Fruit fly (Drosophila melanogaster) whole organism, adult: Measurements from ENCODE around the gene CG5665.
A peak's percentile ranks its signal among the peaks of the same experiment; 100 is the strongest.

Experiments
- CG11617 ChIP-seq: fragments of 200-800 bp; sonication (Bioruptor generic); optimal IDR thresholded peaks from 2 replicates; lab custom pipeline; 2017; ENCODE audit warnings: mild to moderate bottlenecking, missing biosample characterization, missing genetic modification reagents, missing genetic modification characterization
- CG12768 ChIP-seq: fragments of 200-800 bp; sonication (Bioruptor generic); optimal IDR thresholded peaks from 2 replicates; lab custom pipeline; 2017; ENCODE audit warnings: missing biosample characterization, missing genetic modification characterization, mild to moderate bottlenecking, moderate library complexity, missing genetic modification reagents
- CG14711 ChIP-seq: fragments of 200-800 bp; sonication (Bioruptor generic); optimal IDR thresholded peaks from 2 replicates; lab custom pipeline; 2018; ENCODE audit warnings: missing biosample characterization, mild to moderate bottlenecking, missing genetic modification characterization, moderate library complexity
- CG1620 ChIP-seq: fragments of 200-800 bp; sonication (Bioruptor generic); optimal IDR thresholded peaks from 2 replicates; lab custom pipeline; 2016; ENCODE audit warnings: missing biosample characterization, missing genetic modification characterization
- CG33017 ChIP-seq: fragments of 200-800 bp; sonication (Bioruptor generic); optimal IDR thresholded peaks from 2 replicates; lab custom pipeline; 2018; ENCODE audit warnings: missing biosample characterization, mild to moderate bottlenecking, missing genetic modification characterization, moderate library complexity
- CG5204 ChIP-seq: fragments of 200-800 bp; sonication (Bioruptor generic); optimal IDR thresholded peaks from 2 replicates; lab custom pipeline; 2016; ENCODE audit warnings: missing biosample characterization, missing genetic modification characterization
- CG7045 ChIP-seq: fragments of 200-800 bp; sonication (Bioruptor generic); optimal IDR thresholded peaks from 2 replicates; lab custom pipeline; 2017; ENCODE audit warnings: missing biosample characterization, mild to moderate bottlenecking, missing genetic modification characterization
- CG7101 ChIP-seq: fragments of 200-800 bp; sonication (Bioruptor generic); optimal IDR thresholded peaks from 2 replicates; lab custom pipeline; 2018; ENCODE audit warnings: missing biosample characterization, mild to moderate bottlenecking, missing genetic modification characterization, moderate library complexity
- Clk ChIP-seq: fragments of 200-800 bp; sonication (Bioruptor generic); optimal IDR thresholded peaks from 2 replicates; lab custom pipeline; 2017; ENCODE audit warnings: missing biosample characterization, missing genetic modification characterization
- Crg-1 ChIP-seq: fragments of 200-800 bp; sonication (Bioruptor generic); optimal IDR thresholded peaks from 2 replicates; lab custom pipeline; 2016; ENCODE audit warnings: missing biosample characterization, missing genetic modification characterization
- Hr96 ChIP-seq: fragments of 200-800 bp; sonication (Bioruptor generic); optimal IDR thresholded peaks from 2 replicates; lab custom pipeline; 2016; ENCODE audit warnings: missing biosample characterization, missing genetic modification characterization
- Mnt ChIP-seq: fragments of 200-800 bp; sonication (Bioruptor generic); optimal IDR thresholded peaks from 2 replicates; lab custom pipeline; 2016; ENCODE audit warnings: missing biosample characterization, mild to moderate bottlenecking, missing genetic modification characterization
- bab1 ChIP-seq: fragments of 200-800 bp; sonication (Bioruptor generic); optimal IDR thresholded peaks from 3 replicates; lab custom pipeline; 2019; ENCODE audit warnings: missing biosample characterization, mild to moderate bottlenecking, missing genetic modification characterization, moderate library complexity
- cic ChIP-seq: fragments of 200-800 bp; sonication (Bioruptor generic); optimal IDR thresholded peaks from 2 replicates; lab custom pipeline; 2017; ENCODE audit warnings: missing biosample characterization, mild to moderate bottlenecking, missing genetic modification characterization, moderate library complexity
- cnc ChIP-seq, 2 experiments: fragments of >200 bp; optimal IDR thresholded peaks; 2 replicates each; lab custom pipeline; 2017
- kay ChIP-seq: fragments of 200-800 bp; sonication (Bioruptor generic); peaks from one replicate; lab custom pipeline; 2016; ENCODE audit warnings: missing biosample characterization, missing genetic modification characterization, borderline replicate concordance
- ovo ChIP-seq: fragments of 200-800 bp; sonication (Bioruptor generic); optimal IDR thresholded peaks from 2 replicates; lab custom pipeline; 2016; ENCODE audit warnings: missing biosample characterization, missing genetic modification characterization
- pad ChIP-seq: fragments of 200-800 bp; sonication (Bioruptor generic); optimal IDR thresholded peaks from 3 replicates; lab custom pipeline; 2017; ENCODE audit warnings: missing biosample characterization, missing genetic modification characterization, mild to moderate bottlenecking, moderate library complexity, missing genetic modification reagents
- tj ChIP-seq: fragments of 200-800 bp; sonication (Bioruptor generic); optimal IDR thresholded peaks from 3 replicates; lab custom pipeline; 2017; ENCODE audit warnings: missing biosample characterization, mild to moderate bottlenecking, missing genetic modification characterization, moderate library complexity
- toe ChIP-seq: fragments of 200-800 bp; sonication (Bioruptor generic); optimal IDR thresholded peaks from 2 replicates; lab custom pipeline; 2016; ENCODE audit warnings: missing biosample characterization, missing genetic modification characterization

Gene CG5665

dm6 chr3L:20385006-20385405 lies 26.7 kb downstream of the CG5665 start:
- TF ChIP-seq kay (GFP tag; lab: Kevin White, UChicago) (peak; percentile 93), tj (GFP tag; lab: Kevin White, UChicago) (no peak)

DNA sequence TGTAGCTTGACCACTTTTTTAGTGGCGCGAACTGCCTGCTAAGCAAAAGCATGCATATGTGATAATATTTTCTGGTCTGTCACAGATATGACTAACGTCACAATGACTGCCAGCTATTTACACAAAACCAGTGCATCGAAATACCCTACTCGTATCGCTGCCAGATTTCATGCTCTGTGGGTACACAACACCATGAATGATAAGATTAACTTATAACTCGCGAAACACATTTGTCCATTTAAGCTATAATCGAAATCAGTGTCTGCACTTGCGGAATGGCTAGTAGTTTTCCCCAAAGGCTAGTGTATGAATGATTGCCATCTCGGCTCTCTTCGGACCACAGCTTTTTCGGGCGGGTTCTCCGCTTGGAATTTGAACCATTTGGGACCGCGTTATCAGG lies 27.1 kb downstream of the CG5665 start:
- TF ChIP-seq CG7045 (GFP tag; lab: Kevin White, UChicago) = peak; percentile 15
- TF ChIP-seq tj (GFP tag; lab: Kevin White, UChicago) = peak; percentile 70
- TF ChIP-seq CG12768 (GFP tag; lab: Kevin White, UChicago) = no peak
- peak; percentile 51 for TF ChIP-seq cic (GFP tag; lab: Kevin White, UChicago)
- TF ChIP-seq toe (GFP tag; lab: Kevin White, UChicago) = no peak
- TF ChIP-seq CG7101 (tag; lab: Kevin White, UChicago) = no peak
- TF ChIP-seq pad (GFP tag; lab: Kevin White, UChicago) = no peak
- TF ChIP-seq ovo (GFP tag; lab: Kevin White, UChicago) = no peak
- TF ChIP-seq bab1 (GFP tag; lab: Kevin White, UChicago) = no peak
- TF ChIP-seq cnc (optimal IDR thresholded peaks at IDR 0.05; lab: Kevin White, UChicago) = peak in 1 of 2 experiments; percentile 39
- TF ChIP-seq kay (GFP tag; lab: Kevin White, UChicago) = peak; percentile 85
- TF ChIP-seq CG5204 (GFP tag; lab: Kevin White, UChicago) = no peak
- no peak for TF ChIP-seq CG11617 (GFP tag; lab: Kevin White, UChicago)
- no peak for TF ChIP-seq CG14711 (tag; lab: Kevin White, UChicago)
- no peak for TF ChIP-seq Hr96 (GFP tag; lab: Kevin White, UChicago)
- TF ChIP-seq Mnt (GFP tag; lab: Kevin White, UChicago) = peak; percentile 1

DNA sequence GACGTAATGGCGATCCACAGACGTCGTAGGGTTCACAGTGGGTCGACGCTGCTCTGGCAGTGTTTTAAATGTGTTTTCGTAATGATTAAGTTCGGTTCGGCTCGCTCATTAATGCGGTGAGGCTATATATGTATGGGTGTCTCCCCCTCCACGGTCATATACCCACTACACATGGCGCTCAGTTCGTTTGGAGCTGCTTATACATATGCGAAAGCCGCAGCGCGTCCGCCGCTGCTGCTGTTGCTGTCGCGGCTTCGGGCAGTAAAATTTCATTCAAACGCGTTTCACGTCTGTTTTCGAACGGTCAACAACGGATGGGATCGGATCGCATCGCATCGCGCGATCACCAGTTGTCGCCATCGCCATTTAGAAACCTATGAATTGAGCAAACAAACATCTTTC lies 27.7 kb downstream of the CG5665 start:
- TF ChIP-seq Clk (GFP tag; lab: Kevin White, UChicago) = peak; percentile 3
- TF ChIP-seq Hr96 (GFP tag; lab: Kevin White, UChicago) = peak; percentile 46
- no peak for TF ChIP-seq CG33017 (tag; lab: Kevin White, UChicago)
- no peak for TF ChIP-seq Crg-1 (GFP tag; lab: Kevin White, UChicago)
- peak; percentile 57 for TF ChIP-seq CG12768 (GFP tag; lab: Kevin White, UChicago)
- peak; percentile 91 for TF ChIP-seq cic (GFP tag; lab: Kevin White, UChicago)
- peak; percentile 30 for TF ChIP-seq ovo (GFP tag; lab: Kevin White, UChicago)
- no peak for TF ChIP-seq CG5204 (GFP tag; lab: Kevin White, UChicago)
- no peak for TF ChIP-seq CG1620
- no peak for TF ChIP-seq bab1 (GFP tag; lab: Kevin White, UChicago)
- no peak for TF ChIP-seq toe (GFP tag; lab: Kevin White, UChicago)
- TF ChIP-seq Mnt (GFP tag; lab: Kevin White, UChicago) = peak; percentile 76
- TF ChIP-seq CG7101 (tag; lab: Kevin White, UChicago) = no peak
- no peak for TF ChIP-seq kay (GFP tag; lab: Kevin White, UChicago)
- peak; percentile 11 for TF ChIP-seq tj (GFP tag; lab: Kevin White, UChicago)
- TF ChIP-seq pad (GFP tag; lab: Kevin White, UChicago) = peak; percentile 93
- TF ChIP-seq CG7045 (GFP tag; lab: Kevin White, UChicago) = peak; percentile 19
- no peak for TF ChIP-seq cnc (optimal IDR thresholded peaks at IDR 0.05; lab: Kevin White, UChicago)
- TF ChIP-seq CG14711 (tag; lab: Kevin White, UChicago) = no peak
- TF ChIP-seq CG11617 (GFP tag; lab: Kevin White, UChicago) = no peak

- TF ChIP-seq CG33017 (tag; lab: Kevin White, UChicago) = peak; percentile 10
- no peak for TF ChIP-seq Clk (GFP tag; lab: Kevin White, UChicago)
- TF ChIP-seq pad (GFP tag; lab: Kevin White, UChicago) = no peak
- peak; percentile 91 for TF ChIP-seq cic (GFP tag; lab: Kevin White, UChicago)
- peak; percentile 82 for TF ChIP-seq Mnt (GFP tag; lab: Kevin White, UChicago)
- no peak for TF ChIP-seq ovo (GFP tag; lab: Kevin White, UChicago)
- peak; percentile 52 for TF ChIP-seq kay (GFP tag; lab: Kevin White, UChicago)
- TF ChIP-seq CG5204 (GFP tag; lab: Kevin White, UChicago) = no peak
- no peak for TF ChIP-seq CG7045 (GFP tag; lab: Kevin White, UChicago)
These were observed 28.9 kb downstream of the CG5665 start for dm6 chr3L:20387038-20387842.

DNA sequence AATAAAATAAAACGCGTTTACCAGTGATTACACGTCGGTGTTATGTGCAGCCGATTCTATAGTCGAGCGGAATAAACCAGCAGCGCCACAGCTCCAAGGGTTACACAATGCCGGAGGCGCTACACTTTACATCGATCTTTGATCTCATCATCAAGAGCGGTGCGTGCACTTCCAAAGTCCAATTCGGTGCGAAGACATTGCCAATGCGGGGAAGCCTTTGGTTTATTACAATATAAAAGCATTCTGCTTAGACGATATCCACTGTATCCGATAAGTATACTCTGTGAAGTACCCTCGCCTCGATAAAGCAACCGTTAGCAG lies 29.5 kb downstream of the CG5665 start:
- TF ChIP-seq Hr96 (GFP tag; lab: Kevin White, UChicago) = no peak
- TF ChIP-seq CG7101 (tag; lab: Kevin White, UChicago) = no peak
- TF ChIP-seq CG7045 (GFP tag; lab: Kevin White, UChicago) = no peak
- TF ChIP-seq cnc (optimal IDR thresholded peaks at IDR 0.05; lab: Kevin White, UChicago) = no peak
- TF ChIP-seq kay (GFP tag; lab: Kevin White, UChicago) = no peak
- TF ChIP-seq pad (GFP tag; lab: Kevin White, UChicago) = no peak
- TF ChIP-seq CG12768 (GFP tag; lab: Kevin White, UChicago) = peak; percentile 4
- TF ChIP-seq bab1 (GFP tag; lab: Kevin White, UChicago) = no peak

- TF ChIP-seq Mnt (GFP tag; lab: Kevin White, UChicago) (peak; percentile 50), Crg-1 (GFP tag; lab: Kevin White, UChicago) (no peak), tj (GFP tag; lab: Kevin White, UChicago) (no peak), Clk (GFP tag; lab: Kevin White, UChicago) (no peak), CG33017 (tag; lab: Kevin White, UChicago) (peak; percentile 41), CG14711 (tag; lab: Kevin White, UChicago) (peak; percentile 21), CG7101 (tag; lab: Kevin White, UChicago) (peak; percentile 41), ovo (GFP tag; lab: Kevin White, UChicago) (no peak), kay (GFP tag; lab: Kevin White, UChicago) (peak; percentile 94), cic (GFP tag; lab: Kevin White, UChicago) (peak; percentile 89), CG12768 (GFP tag; lab: Kevin White, UChicago) (no peak)
These were observed 30.7 kb downstream of the CG5665 start for dm6 chr3L:20388983-20389382.
